Worm (Caenorhabditis elegans) whole organism, late embryonic: ENCODE data around the gene Y38H6A.3.

Experiments used
- K02D7.2 ChIP-seq: sonication (generic microtip); optimal IDR thresholded peaks from 2 replicates; lab custom pipeline; 2017; ENCODE audit warnings: mild to moderate bottlenecking, missing genetic modification characterization, missing compliant biosample characterization
- T23F11.4 ChIP-seq: fragments of 200-800 bp; sonication (Bioruptor generic); optimal IDR thresholded peaks from 2 replicates; lab custom pipeline; 2018; ENCODE audit warnings: mild to moderate bottlenecking, missing genetic modification characterization, missing compliant biosample characterization
- ama-1 ChIP-seq: fragments of 150-350 bp; optimal IDR thresholded peaks from 2 replicates; lab custom pipeline; 2014
- ceh-14 ChIP-seq: sonication (generic microtip); optimal IDR thresholded peaks from 2 replicates; lab custom pipeline; 2016; ENCODE audit warnings: missing genotype, missing genetic modification characterization, missing compliant biosample characterization
- ceh-18 ChIP-seq: sonication (generic microtip); optimal IDR thresholded peaks from 2 replicates; lab custom pipeline; 2016; ENCODE audit warnings: missing genetic modification characterization, missing compliant biosample characterization
- ceh-22 ChIP-seq: sonication (generic microtip); optimal IDR thresholded peaks from 2 replicates; lab custom pipeline; 2017; ENCODE audit warnings: missing biosample characterization, missing genetic modification characterization
- ceh-24 ChIP-seq: sonication (generic microtip); optimal IDR thresholded peaks from 2 replicates; lab custom pipeline; 2016; ENCODE audit warnings: mild to moderate bottlenecking, missing genetic modification characterization, missing compliant biosample characterization
- ceh-30 ChIP-seq: fragments of 150-350 bp; optimal IDR thresholded peaks from 2 replicates; lab custom pipeline; 2014; ENCODE audit warnings: missing biosample characterization, missing genetic modification characterization
- ceh-31 ChIP-seq: sonication (generic microtip); optimal IDR thresholded peaks from 2 replicates; lab custom pipeline; 2016; ENCODE audit warnings: missing genetic modification characterization, missing compliant biosample characterization
- ceh-45 ChIP-seq: fragments of 200-800 bp; sonication (Bioruptor generic); IDR thresholded peaks from 2 replicates; pipeline ENCODE4 v1.3.6; 2022; ENCODE audit warnings: missing genetic modification reagents, missing genetic modification characterization, missing compliant biosample characterization
- ceh-9 ChIP-seq: sonication (generic microtip); optimal IDR thresholded peaks from 2 replicates; lab custom pipeline; 2016; ENCODE audit warnings: mild to moderate bottlenecking, missing genetic modification characterization, inconsistent platforms, missing compliant biosample characterization
- elt-2 ChIP-seq: sonication (generic microtip); optimal IDR thresholded peaks from 2 replicates; lab custom pipeline; 2016; ENCODE audit warnings: missing genetic modification reagents, missing genetic modification characterization, missing compliant biosample characterization
- ets-4 ChIP-seq: sonication (generic microtip); optimal IDR thresholded peaks from 2 replicates; lab custom pipeline; 2016; ENCODE audit warnings: missing genetic modification characterization, missing compliant biosample characterization
- eyg-1 ChIP-seq: sonication (generic microtip); optimal IDR thresholded peaks from 2 replicates; lab custom pipeline; 2016; ENCODE audit warnings: missing genotype, missing genetic modification characterization, missing compliant biosample characterization
- fax-1 ChIP-seq: sonication (generic microtip); optimal IDR thresholded peaks from 2 replicates; lab custom pipeline; 2016; ENCODE audit warnings: missing genotype, missing genetic modification characterization, missing compliant biosample characterization
- fkh-10 ChIP-seq: fragments of 150-350 bp; optimal IDR thresholded peaks from 2 replicates; lab custom pipeline; 2014; ENCODE audit warnings: missing biosample characterization, missing genetic modification reagents, missing genetic modification characterization
- hlh-13 ChIP-seq: fragments of 200-800 bp; sonication (Bioruptor generic); optimal IDR thresholded peaks from 2 replicates; lab custom pipeline; 2018; ENCODE audit warnings: mild to moderate bottlenecking, missing genetic modification characterization, missing compliant biosample characterization
- hlh-30 ChIP-seq: sonication (generic microtip); optimal IDR thresholded peaks from 2 replicates; lab custom pipeline; 2017; ENCODE audit warnings: antibody characterized with exemption, missing genetic modification characterization, missing compliant biosample characterization; ENCODE audit not compliant: insufficient read depth
- hlh-8 ChIP-seq: sonication (generic microtip); optimal IDR thresholded peaks from 2 replicates; lab custom pipeline; 2016; ENCODE audit warnings: missing genotype, missing genetic modification characterization, missing compliant biosample characterization
- lin-11 ChIP-seq: fragments of 200-800 bp; sonication (Bioruptor generic); optimal IDR thresholded peaks from 2 replicates; lab custom pipeline; 2018; ENCODE audit warnings: mild to moderate bottlenecking, missing genetic modification characterization, missing compliant biosample characterization
- madf-2 ChIP-seq: sonication (generic microtip); optimal IDR thresholded peaks from 2 replicates; lab custom pipeline; 2017; ENCODE audit warnings: missing genetic modification characterization, missing compliant biosample characterization
- mec-3 ChIP-seq: sonication (generic microtip); optimal IDR thresholded peaks from 2 replicates; lab custom pipeline; 2016; ENCODE audit warnings: borderline replicate concordance, missing genetic modification characterization, missing compliant biosample characterization
- nfya-1 ChIP-seq: sonication (generic microtip); optimal IDR thresholded peaks from 2 replicates; lab custom pipeline; 2017; ENCODE audit warnings: missing genetic modification characterization, mild to moderate bottlenecking, missing compliant biosample characterization, antibody characterized with exemption, moderate library complexity
- nhr-11 ChIP-seq: fragments of 150-350 bp; optimal IDR thresholded peaks from 2 replicates; lab custom pipeline; 2014; ENCODE audit warnings: missing biosample characterization, missing genetic modification characterization
- npax-4 ChIP-seq: sonication (generic microtip); optimal IDR thresholded peaks from 2 replicates; lab custom pipeline; 2016; ENCODE audit warnings: missing genetic modification characterization, missing compliant biosample characterization
- odd-2 ChIP-seq: sonication (generic microtip); optimal IDR thresholded peaks from 2 replicates; lab custom pipeline; 2017; ENCODE audit warnings: antibody characterized with exemption, mild to moderate bottlenecking, missing genetic modification characterization, missing compliant biosample characterization
- pat-9 ChIP-seq: fragments of 200-800 bp; sonication (Bioruptor generic); optimal IDR thresholded peaks from 2 replicates; lab custom pipeline; 2018; ENCODE audit warnings: mild to moderate bottlenecking, missing genetic modification characterization, moderate library complexity, missing compliant biosample characterization
- pqm-1 ChIP-seq: sonication (generic microtip); optimal IDR thresholded peaks from 2 replicates; lab custom pipeline; 2016; ENCODE audit warnings: missing genetic modification characterization, missing compliant biosample characterization
- sdc-2 ChIP-seq: sonication (generic microtip); optimal IDR thresholded peaks from 2 replicates; lab custom pipeline; 2016; ENCODE audit warnings: missing genotype, missing genetic modification characterization, missing compliant biosample characterization
- sox-2 ChIP-seq: fragments of 200-800 bp; sonication (Bioruptor generic); IDR thresholded peaks from 2 replicates; pipeline ENCODE4 v1.3.6; 2022; ENCODE audit warnings: missing genetic modification reagents, missing genetic modification characterization, missing compliant biosample characterization
- tbx-2 ChIP-seq: sonication (generic microtip); optimal IDR thresholded peaks from 2 replicates; lab custom pipeline; 2016; ENCODE audit warnings: missing genetic modification characterization, missing compliant biosample characterization
- tbx-7 ChIP-seq: sonication (generic microtip); optimal IDR thresholded peaks from 2 replicates; lab custom pipeline; 2016; ENCODE audit warnings: missing genotype, missing genetic modification characterization, missing compliant biosample characterization
- ttx-3 ChIP-seq: sonication (generic microtip); optimal IDR thresholded peaks from 2 replicates; lab custom pipeline; 2016; ENCODE audit warnings: missing genetic modification reagents, missing genetic modification characterization, missing compliant biosample characterization
- unc-3 ChIP-seq, 2 experiments: fragments of 200-800 bp in 1 of 2; sonication (Bioruptor generic) in 1 of 2; sonication (generic microtip) in 1 of 2; conservative IDR thresholded peaks in 1 of 2; optimal IDR thresholded peaks in 1 of 2; 2 replicates each; pipeline versions ENCODE4 v1.3.6 to Lab custom; 2016 to 2022; ENCODE audit warnings: missing compliant biosample characterization in 2 of 2, missing genetic modification characterization in 2 of 2, missing genetic modification reagents in 1 of 2
- unc-42 ChIP-seq: sonication (generic microtip); optimal IDR thresholded peaks from 2 replicates; lab custom pipeline; 2016; ENCODE audit warnings: missing genotype, missing genetic modification characterization, missing compliant biosample characterization
- unc-55 ChIP-seq: sonication (generic microtip); optimal IDR thresholded peaks from 2 replicates; lab custom pipeline; 2017; ENCODE audit warnings: missing biosample characterization, missing genetic modification reagents, missing genetic modification characterization
- unc-86 ChIP-seq: sonication (generic microtip); optimal IDR thresholded peaks from 2 replicates; lab custom pipeline; 2016; ENCODE audit warnings: missing genetic modification characterization, missing compliant biosample characterization
- zip-5 ChIP-seq: sonication (generic microtip); optimal IDR thresholded peaks from 2 replicates; lab custom pipeline; 2016; ENCODE audit warnings: missing genetic modification characterization, missing compliant biosample characterization

Y38H6A.3 gene

DNA sequence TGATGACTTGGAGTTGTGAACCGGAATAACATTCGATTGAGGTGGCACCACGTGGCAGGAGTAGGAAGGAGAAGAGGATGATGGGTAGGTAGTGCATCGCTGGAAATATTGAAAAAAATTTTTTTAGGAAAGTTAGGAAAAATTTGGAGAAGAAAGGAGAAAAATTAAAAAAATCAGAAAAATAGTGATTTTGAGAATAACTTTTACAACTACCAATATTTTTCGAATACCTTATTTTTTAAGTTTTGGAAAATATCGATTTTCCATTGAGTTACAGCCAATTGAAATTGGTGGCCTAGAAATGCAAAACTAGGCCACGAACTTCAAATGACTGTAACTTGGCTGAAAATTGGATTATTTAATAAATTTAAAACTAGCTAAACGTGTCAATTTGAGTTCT, 9.7 kb upstream of the Y38H6A.3 start, which contains the start of gene Y38H6A.5:
Gene Y38H6A.5 (minus strand): TSS at position 101 of the 400 bp plus-strand sequence.
- no peak for TF ChIP-seq lin-11
- no peak for TF ChIP-seq unc-86 (tag; lab: Kevin White, UChicago)
- TF ChIP-seq eyg-1, result no peak
- no peak for TF ChIP-seq ceh-30 (tag; lab: Kevin White, UChicago)
- TF ChIP-seq ttx-3 (tag; lab: Kevin White, UChicago), result no peak
- no peak for TF ChIP-seq ama-1 (lab: Kevin White, UChicago)
- no peak for TF ChIP-seq pqm-1 (tag; lab: Kevin White, UChicago)

DNA sequence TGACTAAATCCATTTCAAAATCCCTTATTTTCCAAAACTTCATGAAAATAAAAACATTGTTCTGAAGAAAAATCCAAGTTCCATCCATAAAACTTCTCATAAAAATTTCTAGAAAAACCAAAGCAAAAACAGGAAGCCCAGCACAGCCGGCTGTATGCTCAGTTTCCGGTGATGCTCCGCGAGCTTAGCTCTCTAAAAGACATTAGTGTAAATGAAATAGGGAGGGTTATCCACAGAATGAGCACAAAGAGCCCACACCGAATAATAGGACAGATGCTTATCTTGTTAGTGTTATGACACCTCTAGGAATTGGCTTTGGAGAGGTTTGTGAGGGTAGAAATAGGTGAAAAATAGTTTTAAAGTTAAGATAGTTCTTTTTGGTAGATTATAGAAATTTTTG, 7.0 kb upstream of the Y38H6A.3 start:
- TF ChIP-seq npax-4 (tag; lab: Kevin White, UChicago), result no peak
- TF ChIP-seq unc-42 (tag; lab: Kevin White, UChicago), result peak; percentile 38
- TF ChIP-seq pat-9 (tag; lab: Kevin White, UChicago), result no peak

DNA sequence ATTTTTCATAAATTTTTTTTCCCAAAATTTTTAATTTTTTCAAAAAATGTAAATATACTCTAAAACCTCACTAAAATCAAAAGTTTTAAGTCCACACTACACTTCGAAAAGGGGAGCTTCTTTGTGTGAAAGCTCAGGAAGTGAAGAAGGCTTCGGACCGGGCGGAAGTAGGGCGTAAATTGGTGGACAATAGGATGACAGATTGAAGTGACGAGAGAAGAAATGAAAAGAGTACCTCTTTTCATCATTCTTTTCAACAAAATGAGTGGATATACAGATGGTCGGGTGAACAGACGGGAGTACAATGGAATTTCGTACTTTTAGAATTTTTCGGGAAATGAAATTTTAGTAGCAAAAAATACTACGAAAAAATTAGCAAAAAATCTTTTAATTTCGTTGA, 6.1 kb upstream of the Y38H6A.3 start:
- TF ChIP-seq unc-42 (tag; lab: Kevin White, UChicago) (peak; percentile 45), tbx-2 (no peak)

DNA sequence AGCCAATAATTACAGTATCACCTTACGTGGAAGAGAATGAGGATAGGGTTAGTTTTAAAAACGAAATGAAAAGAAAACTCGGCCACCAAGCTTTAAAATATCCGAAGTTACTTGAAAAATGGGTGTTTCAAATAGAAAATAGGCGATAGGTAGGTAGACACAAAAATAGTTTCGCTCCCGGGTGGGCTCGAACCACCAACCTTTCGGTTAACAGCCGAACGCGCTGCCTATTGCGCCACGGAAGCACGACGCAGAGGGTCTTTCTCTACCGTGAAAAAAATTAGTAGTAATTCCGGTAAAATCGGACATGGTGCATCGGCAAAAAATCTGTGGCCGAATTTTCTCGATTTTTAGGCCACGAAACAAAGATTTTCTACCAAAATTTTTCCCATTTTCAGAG, 2.6 kb downstream of the Y38H6A.3 start:
- TF ChIP-seq zip-5 (tag; lab: Kevin White, UChicago) (no peak), unc-42 (tag; lab: Kevin White, UChicago) (no peak), hlh-13 (GFP tag; lab: Kevin White, UChicago) (no peak), ceh-45 (GFP tag; lab: Robert Waterston, UW) (no peak), ceh-18 (tag; lab: Kevin White, UChicago) (no peak), mec-3 (no peak), ceh-22 (tag; lab: Kevin White, UChicago) (no peak), odd-2 (tag; lab: Kevin White, UChicago) (no peak), fkh-10 (GFP tag; lab: Kevin White, UChicago) (no peak), ttx-3 (tag; lab: Kevin White, UChicago) (no peak)

DNA sequence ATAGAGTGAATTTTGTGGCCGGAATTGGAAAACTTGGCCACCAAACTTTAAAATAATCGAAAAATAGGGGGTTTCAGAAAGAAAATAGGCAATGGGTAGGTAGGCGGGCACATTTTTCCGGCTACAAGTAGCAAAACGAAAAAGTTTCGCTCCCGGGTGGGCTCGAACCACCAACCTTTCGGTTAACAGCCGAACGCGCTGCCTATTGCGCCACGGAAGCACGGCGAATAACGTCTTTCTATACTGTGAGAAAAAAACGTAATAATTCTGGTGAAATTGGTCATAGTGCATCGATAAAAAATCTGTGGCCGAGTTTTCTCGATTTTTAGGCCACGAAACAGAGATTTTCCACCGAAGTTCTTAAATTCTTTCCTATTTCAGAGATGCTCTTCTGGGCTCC, 5.4 kb downstream of the Y38H6A.3 start:
- TF ChIP-seq nhr-11 (tag; lab: Kevin White, UChicago) (no peak), T23F11.4 (GFP tag; lab: Kevin White, UChicago) (no peak), ceh-14 (no peak), hlh-30 (tag; lab: Kevin White, UChicago) (no peak), K02D7.2 (tag; lab: Kevin White, UChicago) (no peak), nfya-1 (tag; lab: Kevin White, UChicago) (no peak), ceh-31 (no peak), eyg-1 (no peak), unc-3 (GFP tag; conservative IDR thresholded peaks at IDR 0.05; lab: Robert Waterston, UW) (no peak), unc-3 (tag; optimal IDR thresholded peaks at IDR 0.05; lab: Kevin White, UChicago) (no peak), elt-2 (tag; lab: Kevin White, UChicago) (no peak), sox-2 (no peak), madf-2 (no peak), ceh-24 (tag; lab: Kevin White, UChicago) (no peak), ttx-3 (tag; lab: Kevin White, UChicago) (no peak), fkh-10 (GFP tag; lab: Kevin White, UChicago) (no peak), unc-86 (tag; lab: Kevin White, UChicago) (no peak), tbx-7 (no peak)

DNA sequence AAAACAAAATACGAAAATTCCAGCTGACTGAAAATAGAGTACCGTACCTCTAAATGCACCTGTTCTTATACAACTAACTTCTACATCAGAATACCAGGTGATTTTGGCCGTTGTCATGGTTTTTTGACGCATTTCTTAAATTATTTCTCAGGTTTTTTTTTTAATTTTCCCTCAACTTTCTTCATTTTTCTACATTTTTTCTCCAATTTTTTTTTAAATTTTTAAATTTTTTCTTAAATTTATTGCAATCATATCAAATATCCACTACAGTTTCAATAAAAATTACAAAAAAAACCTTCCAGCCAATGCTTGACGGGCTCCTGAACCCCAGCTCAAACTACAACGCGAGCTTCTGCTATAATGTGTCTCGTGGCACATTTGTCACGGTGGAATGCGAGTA, 6.2 kb downstream of the Y38H6A.3 start, which contains the start of gene K02E2.1:
Gene K02E2.1 (plus strand): TSS at position 301 of the 400 bp plus-strand sequence.
- TF ChIP-seq mec-3 (no peak), hlh-8 (no peak), ceh-9 (tag; lab: Kevin White, UChicago) (no peak), sox-2 (no peak), unc-3 (GFP tag; conservative IDR thresholded peaks at IDR 0.05; lab: Robert Waterston, UW) (no peak), unc-3 (tag; optimal IDR thresholded peaks at IDR 0.05; lab: Kevin White, UChicago) (no peak), fax-1 (tag; lab: Kevin White, UChicago) (no peak), unc-55 (GFP tag; lab: Kevin White, UChicago) (no peak), unc-86 (tag; lab: Kevin White, UChicago) (no peak), tbx-7 (no peak), ceh-18 (tag; lab: Kevin White, UChicago) (no peak), ets-4 (tag; lab: Kevin White, UChicago) (no peak), ceh-31 (no peak), sdc-2 (no peak)
